Fruit fly (Drosophila melanogaster) whole organism, embryonic: Measurements from ENCODE around the gene pyd.

Source experiments
- BEAF-32 ChIP-seq: fragments of 200-800 bp; sonication (Bioruptor generic); optimal IDR thresholded peaks from 3 replicates; lab custom pipeline; 2017; ENCODE audit warnings: missing biosample characterization, missing genetic modification characterization, mild to moderate bottlenecking, moderate library complexity, missing genetic modification reagents
- BtbVII ChIP-seq: fragments of 200-800 bp; sonication (Bioruptor generic); optimal IDR thresholded peaks from 3 replicates; lab custom pipeline; 2017; ENCODE audit warnings: missing biosample characterization, mild to moderate bottlenecking, missing genetic modification characterization
- CG10274 ChIP-seq: fragments of 200-800 bp; sonication (Bioruptor generic); optimal IDR thresholded peaks from 3 replicates; lab custom pipeline; 2017; ENCODE audit warnings: missing biosample characterization, mild to moderate bottlenecking, missing genetic modification characterization
- CG11093 ChIP-seq: fragments of 200-800 bp; sonication (Bioruptor generic); IDR thresholded peaks from 3 replicates; pipeline ENCODE4 v1.3.6; 2022; ENCODE audit warnings: missing biosample characterization, missing genetic modification characterization
- CG11398 ChIP-seq: fragments of 200-800 bp; sonication (Bioruptor generic); optimal IDR thresholded peaks from 2 replicates; lab custom pipeline; 2016; ENCODE audit warnings: missing biosample characterization, missing genetic modification characterization
- CG12219 ChIP-seq: fragments of 200-800 bp; sonication (Bioruptor generic); optimal IDR thresholded peaks from 3 replicates; lab custom pipeline; 2018; ENCODE audit warnings: missing biosample characterization, mild to moderate bottlenecking, missing genetic modification characterization
- CG15479 ChIP-seq: fragments of 200-800 bp; sonication (Bioruptor generic); optimal IDR thresholded peaks from 3 replicates; lab custom pipeline; 2019; ENCODE audit warnings: missing biosample characterization, mild to moderate bottlenecking, missing genetic modification characterization, moderate library complexity
- CG15601 ChIP-seq: fragments of 200-800 bp; sonication (Bioruptor generic); optimal IDR thresholded peaks from 3 replicates; lab custom pipeline; 2019; ENCODE audit warnings: missing biosample characterization, mild to moderate bottlenecking, missing genetic modification characterization, moderate library complexity
- CG16813 ChIP-seq: fragments of 200-800 bp; sonication (Bioruptor generic); IDR thresholded peaks from 3 replicates; pipeline ENCODE4 v1.3.6; 2022; ENCODE audit warnings: missing biosample characterization, missing genetic modification characterization; ENCODE audit not compliant: partially characterized antibody
- CG18476 ChIP-seq: fragments of 200-800 bp; sonication (Bioruptor generic); optimal IDR thresholded peaks from 2 replicates; lab custom pipeline; 2016; ENCODE audit warnings: missing biosample characterization, mild to moderate bottlenecking, missing genetic modification characterization
- CG30403 ChIP-seq: fragments of 200-800 bp; sonication (Bioruptor generic); optimal IDR thresholded peaks from 3 replicates; lab custom pipeline; 2016; ENCODE audit warnings: missing biosample characterization, missing genetic modification characterization
- CG3065 ChIP-seq: fragments of 200-800 bp; sonication (Bioruptor generic); optimal IDR thresholded peaks from 2 replicates; lab custom pipeline; 2016; ENCODE audit warnings: missing biosample characterization, missing genetic modification characterization
- CG33213 ChIP-seq: fragments of 200-800 bp; sonication (Bioruptor generic); optimal IDR thresholded peaks from 3 replicates; lab custom pipeline; 2016; ENCODE audit warnings: missing biosample characterization, missing genetic modification characterization
- CG4707 ChIP-seq: fragments of 200-800 bp; sonication (Bioruptor generic); optimal IDR thresholded peaks from 2 replicates; lab custom pipeline; 2018; ENCODE audit warnings: missing biosample characterization, mild to moderate bottlenecking, missing genetic modification characterization, moderate library complexity
- CG6689 ChIP-seq: fragments of 200-800 bp; sonication (Bioruptor generic); IDR thresholded peaks from 2 replicates; pipeline ENCODE4 v1.3.6; 2022; ENCODE audit warnings: missing biosample characterization, missing genetic modification characterization
- CG7556 ChIP-seq: fragments of 200-800 bp; sonication (Bioruptor generic); optimal IDR thresholded peaks from 2 replicates; lab custom pipeline; 2017; ENCODE audit warnings: missing biosample characterization, mild to moderate bottlenecking, missing genetic modification characterization
- CG7839 ChIP-seq: fragments of 200-800 bp; sonication (Bioruptor generic); optimal IDR thresholded peaks from 3 replicates; lab custom pipeline; 2018; ENCODE audit warnings: missing biosample characterization, mild to moderate bottlenecking, missing genetic modification characterization, moderate library complexity
- CG8765 ChIP-seq: fragments of 200-800 bp; sonication (Bioruptor generic); IDR thresholded peaks from 2 replicates; pipeline ENCODE4 v1.3.6; 2022; ENCODE audit warnings: missing biosample characterization, missing genetic modification characterization
- CG8944 ChIP-seq: fragments of 200-800 bp; sonication (Bioruptor generic); optimal IDR thresholded peaks from 3 replicates; lab custom pipeline; 2016; ENCODE audit warnings: missing biosample characterization, missing genetic modification characterization
- CoRest ChIP-seq: fragments of 200-800 bp; sonication (Bioruptor generic); optimal IDR thresholded peaks from 3 replicates; lab custom pipeline; 2018; ENCODE audit warnings: missing biosample characterization, mild to moderate bottlenecking, missing genetic modification characterization, moderate library complexity
- Dip3 ChIP-seq: fragments of 200-800 bp; sonication (Bioruptor generic); optimal IDR thresholded peaks from 3 replicates; lab custom pipeline; 2016; ENCODE audit warnings: missing biosample characterization, missing genetic modification characterization
- Doc3 ChIP-seq: fragments of 200-800 bp; sonication (Bioruptor generic); IDR thresholded peaks from 3 replicates; pipeline ENCODE4 v1.3.6; 2022; ENCODE audit warnings: missing biosample characterization, missing genetic modification characterization; ENCODE audit not compliant: partially characterized antibody
- E2f1 ChIP-seq: fragments of 200-800 bp; sonication (Bioruptor generic); IDR thresholded peaks from 2 replicates; pipeline ENCODE4 v1.3.6; 2022; ENCODE audit warnings: missing biosample characterization, missing genetic modification characterization
- Elba2 ChIP-seq: fragments of 200-800 bp; sonication (Bioruptor generic); optimal IDR thresholded peaks from 3 replicates; lab custom pipeline; 2016; ENCODE audit warnings: missing biosample characterization, missing genetic modification characterization
- HHEX ChIP-seq: fragments of 200-800 bp; sonication (Bioruptor generic); optimal IDR thresholded peaks from 3 replicates; lab custom pipeline; 2017; ENCODE audit warnings: missing biosample characterization, mild to moderate bottlenecking, missing genetic modification characterization, missing genetic modification reagents
- MBD-R2 ChIP-seq: fragments of 200-800 bp; sonication (Bioruptor generic); IDR thresholded peaks from 2 replicates; pipeline ENCODE4 v1.3.6; 2022; ENCODE audit warnings: missing biosample characterization, missing genetic modification characterization
- Nf-YA ChIP-seq: fragments of 200-800 bp; sonication (Bioruptor generic); IDR thresholded peaks from 2 replicates; pipeline ENCODE4 v1.3.6; 2022; ENCODE audit warnings: missing biosample characterization, missing genetic modification characterization
- PHDP ChIP-seq: fragments of 200-800 bp; sonication (Bioruptor generic); optimal IDR thresholded peaks from 3 replicates; lab custom pipeline; 2018; ENCODE audit warnings: missing biosample characterization, mild to moderate bottlenecking, missing genetic modification characterization, moderate library complexity
- Sry-β ChIP-seq: fragments of 200-800 bp; sonication (Bioruptor generic); optimal IDR thresholded peaks from 2 replicates; lab custom pipeline; 2018; ENCODE audit warnings: missing biosample characterization, mild to moderate bottlenecking, missing genetic modification characterization, moderate library complexity
- Sry-δ ChIP-seq: fragments of 200-800 bp; sonication (Bioruptor generic); optimal IDR thresholded peaks from 2 replicates; lab custom pipeline; 2016; ENCODE audit warnings: missing biosample characterization, missing genetic modification characterization
- ab ChIP-seq: fragments of 200-800 bp; sonication (Bioruptor generic); optimal IDR thresholded peaks from 2 replicates; lab custom pipeline; 2016; ENCODE audit warnings: missing biosample characterization, missing genetic modification characterization
- ase ChIP-seq: fragments of 200-800 bp; sonication (Bioruptor generic); IDR thresholded peaks from 3 replicates; pipeline ENCODE4 v1.3.6; 2022; ENCODE audit warnings: missing biosample characterization, missing genetic modification characterization
- cato ChIP-seq: fragments of 200-800 bp; sonication (Bioruptor generic); optimal IDR thresholded peaks from 2 replicates; lab custom pipeline; 2016; ENCODE audit warnings: missing biosample characterization, missing genetic modification characterization, borderline replicate concordance
- dati ChIP-seq: fragments of 200-800 bp; sonication (Bioruptor generic); IDR thresholded peaks from 2 replicates; pipeline ENCODE4 v1.3.6; 2022; ENCODE audit warnings: missing biosample characterization, missing genetic modification characterization
- dpn ChIP-seq, 2 experiments: fragments of 200-800 bp; sonication (Bioruptor generic); optimal IDR thresholded peaks; 3 replicates each; lab custom pipeline; 2016; ENCODE audit warnings: missing biosample characterization in 2 of 2, missing genetic modification characterization in 2 of 2
- esg ChIP-seq: fragments of 200-800 bp; sonication (Bioruptor generic); conservative IDR thresholded peaks from 2 replicates; pipeline ENCODE4 v1.3.6; 2022; ENCODE audit warnings: missing biosample characterization, missing genetic modification characterization
- gsb ChIP-seq: fragments of 200-800 bp; sonication (Bioruptor generic); IDR thresholded peaks from 2 replicates; pipeline ENCODE4 v1.3.6; 2022; ENCODE audit warnings: missing biosample characterization, missing genetic modification characterization
- her ChIP-seq: fragments of 200-800 bp; sonication (Bioruptor generic); optimal IDR thresholded peaks from 2 replicates; lab custom pipeline; 2016; ENCODE audit warnings: missing biosample characterization, missing genetic modification characterization
- knrl ChIP-seq: fragments of 200-800 bp; sonication (Bioruptor generic); IDR thresholded peaks from 3 replicates; pipeline ENCODE4 v1.3.6; 2022; ENCODE audit warnings: missing biosample characterization, missing genetic modification characterization; ENCODE audit not compliant: partially characterized antibody
- lilli ChIP-seq: fragments of 200-800 bp; sonication (Bioruptor generic); optimal IDR thresholded peaks from 3 replicates; lab custom pipeline; 2016; ENCODE audit warnings: missing biosample characterization, missing genetic modification characterization
- pnt ChIP-seq: fragments of 200-800 bp; sonication (Bioruptor generic); optimal IDR thresholded peaks from 3 replicates; lab custom pipeline; 2016; ENCODE audit warnings: missing biosample characterization, missing genetic modification characterization
- rib ChIP-seq: fragments of 200-800 bp; sonication (Bioruptor generic); IDR thresholded peaks from 2 replicates; pipeline ENCODE4 v1.3.6; 2022; ENCODE audit warnings: missing biosample characterization, missing genetic modification characterization
- sim ChIP-seq: fragments of 200-800 bp; sonication (Bioruptor generic); IDR thresholded peaks from 2 replicates; pipeline ENCODE4 v1.3.6; 2022; ENCODE audit warnings: missing biosample characterization, missing genetic modification characterization
- sisA ChIP-seq: fragments of 200-800 bp; sonication (Bioruptor generic); IDR thresholded peaks from 2 replicates; pipeline ENCODE4 v1.3.6; 2022; ENCODE audit warnings: missing biosample characterization, missing genetic modification characterization
- sr ChIP-seq: fragments of 200-800 bp; sonication (Bioruptor generic); IDR thresholded peaks from 3 replicates; pipeline ENCODE4 v1.3.6; 2022; ENCODE audit warnings: missing biosample characterization, missing genetic modification characterization
- tll ChIP-seq, 2 experiments: fragments of 200-800 bp in 1 of 2; fragments of >200 bp in 1 of 2; sonication (Bioruptor generic) in 1 of 2; optimal IDR thresholded peaks; 2 replicates each; lab custom pipeline; 2017 to 2019; ENCODE audit warnings: missing biosample characterization in 2 of 2, missing genetic modification characterization in 2 of 2, mild to moderate bottlenecking in 1 of 2, moderate library complexity in 1 of 2
- unc-4 ChIP-seq: fragments of 200-800 bp; sonication (Bioruptor generic); IDR thresholded peaks from 2 replicates; pipeline ENCODE4 v1.3.6; 2022; ENCODE audit warnings: missing biosample characterization, missing genetic modification characterization; ENCODE audit not compliant: partially characterized antibody
- zfh2 ChIP-seq: fragments of 200-800 bp; sonication (Bioruptor generic); optimal IDR thresholded peaks from 2 replicates; lab custom pipeline; 2016; ENCODE audit warnings: missing biosample characterization, missing genetic modification characterization

The pyd gene

DNA sequence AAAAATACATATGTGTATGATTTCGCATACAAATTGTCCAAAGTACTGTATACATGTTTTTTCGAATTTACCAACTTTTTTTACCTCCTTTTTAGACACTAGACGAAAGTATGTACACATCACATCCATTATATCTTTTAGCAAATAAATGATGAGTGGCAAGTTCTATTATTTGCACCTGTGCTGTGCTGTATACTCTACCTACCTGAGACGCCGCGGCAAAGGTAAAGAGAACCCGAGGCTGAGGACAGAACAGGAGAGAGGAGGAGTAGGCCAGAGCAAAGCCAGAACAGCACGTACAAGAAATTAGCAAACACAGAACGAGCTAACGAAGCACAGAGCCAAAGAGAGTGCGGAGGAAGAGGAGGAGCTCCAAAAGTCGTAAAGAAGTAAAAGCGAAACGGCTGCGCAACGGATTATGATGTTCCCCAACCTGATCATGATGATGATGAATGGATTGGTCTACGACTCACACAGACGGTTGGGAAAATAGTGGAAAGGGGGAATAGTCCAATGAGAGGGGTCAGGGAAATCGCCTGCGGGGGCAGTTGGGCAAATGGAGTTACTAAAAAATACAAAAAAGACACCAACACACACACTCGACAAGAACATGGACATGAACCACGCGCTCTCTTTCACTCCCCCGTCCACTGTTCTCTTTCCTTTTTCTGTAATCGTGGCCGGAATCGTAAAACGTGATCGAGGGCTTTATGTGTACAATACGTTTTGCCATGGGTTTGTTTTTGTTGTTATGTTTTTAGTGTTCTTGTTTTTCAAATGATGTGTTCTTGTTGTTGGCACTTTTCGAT is 3.7 kb downstream of the pyd start (continued):
- peak; percentile 78 for TF ChIP-seq pnt (GFP tag; lab: Kevin White, UChicago)
- TF ChIP-seq CG8765 = peak; percentile 73
- TF ChIP-seq BtbVII = peak; percentile 42
- TF ChIP-seq dati (GFP tag; lab: Robert Waterston, UW) = 0 out of 2 replicates have a peak, but pooled peaks have one; percentile 15
- TF ChIP-seq CG15601 (tag; lab: Kevin White, UChicago) = peak; percentile 71
- no peak for TF ChIP-seq CG3065 (GFP tag; lab: Kevin White, UChicago)
- TF ChIP-seq CG6689 (GFP tag; lab: Robert Waterston, UW) = peak; percentile 68
- no peak for TF ChIP-seq unc-4 (GFP tag; lab: Robert Waterston, UW)
- TF ChIP-seq gsb (GFP tag; lab: Robert Waterston, UW) = no peak
- TF ChIP-seq CG7556 (GFP tag; lab: Kevin White, UChicago) = peak; percentile 76
- TF ChIP-seq knrl = no peak
- peak; percentile 63 to 76 for TF ChIP-seq dpn (GFP tag; optimal IDR thresholded peaks at IDR 0.05; lab: Kevin White, UChicago)
- peak; percentile 50; the same call in 2 of the 3 replicates for TF ChIP-seq CG11093 (GFP tag; lab: Robert Waterston, UW)
- TF ChIP-seq CG7839 (tag; lab: Kevin White, UChicago) = peak; percentile 81
- peak; percentile 36 for TF ChIP-seq Dip3 (GFP tag; lab: Kevin White, UChicago)
- TF ChIP-seq Doc3 (GFP tag; lab: Robert Waterston, UW) = no peak
- TF ChIP-seq sisA = peak; percentile 42
- TF ChIP-seq tll (GFP tag; optimal IDR thresholded peaks at IDR 0.05; lab: Kevin White, UChicago) = no peak
- no peak for TF ChIP-seq ab (GFP tag; lab: Kevin White, UChicago)
- TF ChIP-seq CoRest (tag; lab: Kevin White, UChicago) = peak; percentile 77
- TF ChIP-seq her (GFP tag; lab: Kevin White, UChicago) = peak; percentile 30
- no peak for TF ChIP-seq Nf-YA (GFP tag; lab: Robert Waterston, UW)
- peak; percentile 38; the same call in 1 of the 2 replicates for TF ChIP-seq esg (GFP tag; lab: Robert Waterston, UW)
- TF ChIP-seq CG8944 (GFP tag; lab: Kevin White, UChicago) = peak; percentile 31
- TF ChIP-seq CG12219 = peak; percentile 73
- TF ChIP-seq Elba2 = peak; percentile 35
- TF ChIP-seq BEAF-32 = no peak
- peak; percentile 76 for TF ChIP-seq CG30403
- peak; percentile 51 for TF ChIP-seq zfh2 (GFP tag; lab: Kevin White, UChicago)
- no peak for TF ChIP-seq sr (GFP tag; lab: Robert Waterston, UW)
- TF ChIP-seq rib (GFP tag; lab: Robert Waterston, UW) = peak; percentile 44; the same call in 1 of the 2 replicates
- no peak for TF ChIP-seq sim
- peak; percentile 66 for TF ChIP-seq PHDP (tag; lab: Kevin White, UChicago)
- peak; percentile 74 for TF ChIP-seq lilli (GFP tag; lab: Kevin White, UChicago)
- TF ChIP-seq MBD-R2 = no peak; the same call in 1 of the 2 replicates
- TF ChIP-seq Sry-δ (GFP tag; lab: Kevin White, UChicago) = peak; percentile 54
- TF ChIP-seq Sry-β (GFP tag; lab: Kevin White, UChicago) = peak; percentile 41
- peak; percentile 60 for TF ChIP-seq HHEX
- TF ChIP-seq CG10274 (GFP tag; lab: Kevin White, UChicago) = peak; percentile 69
- peak; percentile 59; the same call in 1 of the 2 replicates for TF ChIP-seq E2f1 (GFP tag; lab: Robert Waterston, UW)
- no peak for TF ChIP-seq CG16813
- TF ChIP-seq CG4707 (GFP tag; lab: Kevin White, UChicago) = peak; percentile 44
- 0 out of 3 replicates have a peak, but pooled peaks have one; percentile 32 for TF ChIP-seq ase (GFP tag; lab: Robert Waterston, UW)
- TF ChIP-seq CG11398 = peak; percentile 59
- peak; percentile 57 for TF ChIP-seq CG15479 (GFP tag; lab: Kevin White, UChicago)
- peak; percentile 41 for TF ChIP-seq CG18476
- peak; percentile 59 for TF ChIP-seq cato (GFP tag; lab: Kevin White, UChicago)
- peak; percentile 25 for TF ChIP-seq CG33213 (GFP tag; lab: Kevin White, UChicago)
